Worm (Caenorhabditis elegans): ENCODE measurements around the gene srh-159.

Gene srh-159

ce11 chrV:17192238-17192637 is 10.1 kb downstream of the srh-159 start, which contains the start of gene srz-47:
TSS of gene srz-47 (minus strand) at chrV:17192338.
- TF ChIP-seq him-1 (tag; optimal IDR thresholded peaks at IDR 0.05) (no peak), dao-5 (tag; optimal IDR thresholded peaks at IDR 0.05) (no peak), W03F9.2 (tag; optimal IDR thresholded peaks at IDR 0.05) (no peak)

- TF ChIP-seq W03F9.2 (tag; optimal IDR thresholded peaks at IDR 0.05) (no peak), dao-5 (tag; optimal IDR thresholded peaks at IDR 0.05) (no peak), him-1 (tag; optimal IDR thresholded peaks at IDR 0.05) (no peak)
Observed at ce11 chrV:17198926-17199325, 16.8 kb downstream of the srh-159 start, which contains the start of gene srz-96. TSS of gene srz-96 (plus strand) at chrV:17199226.

ce11 chrV:17201847-17202246 is 19.7 kb downstream of the srh-159 start, which contains the start of gene Y68A4A.10:
TSS of gene Y68A4A.10 (plus strand) at chrV:17202147.
- TF ChIP-seq W03F9.2 (tag; optimal IDR thresholded peaks at IDR 0.05) (no peak), him-1 (tag; optimal IDR thresholded peaks at IDR 0.05) (no peak), dao-5 (tag; optimal IDR thresholded peaks at IDR 0.05) (no peak)

ce11 chrV:17206469-17206868 is 24.3 kb downstream of the srh-159 start:
- TF ChIP-seq him-1 (tag; optimal IDR thresholded peaks at IDR 0.05), result no peak
- TF ChIP-seq dao-5 (tag; optimal IDR thresholded peaks at IDR 0.05), result no peak
- no peak for TF ChIP-seq W03F9.2 (tag; optimal IDR thresholded peaks at IDR 0.05)

- TF ChIP-seq dao-5 (tag; optimal IDR thresholded peaks at IDR 0.05), result no peak
- TF ChIP-seq him-1 (tag; optimal IDR thresholded peaks at IDR 0.05), result no peak
- no peak for TF ChIP-seq W03F9.2 (tag; optimal IDR thresholded peaks at IDR 0.05)
Observed at ce11 chrV:17208045-17208444, 25.9 kb downstream of the srh-159 start, which contains the start of gene Y68A4A.13. TSS of gene Y68A4A.13 (minus strand) at chrV:17208145.

- TF ChIP-seq dao-5 (tag; optimal IDR thresholded peaks at IDR 0.05) (no peak), W03F9.2 (tag; optimal IDR thresholded peaks at IDR 0.05) (no peak), him-1 (tag; optimal IDR thresholded peaks at IDR 0.05) (no peak)
Observed at ce11 chrV:17211989-17212731, 30.0 kb downstream of the srh-159 start, which contains the start of gene srh-236. TSS of gene srh-236 (minus strand) at chrV:17212039.

- no peak for TF ChIP-seq him-1 (tag; optimal IDR thresholded peaks at IDR 0.05)
- no peak for TF ChIP-seq dao-5 (tag; optimal IDR thresholded peaks at IDR 0.05)
- no peak for TF ChIP-seq W03F9.2 (tag; optimal IDR thresholded peaks at IDR 0.05)
Observed at ce11 chrV:17212743-17213142, 30.6 kb downstream of the srh-159 start, which contains the start of gene srh-113. TSS of gene srh-113 (plus strand) at chrV:17213043.

ce11 chrV:17215602-17216001 is 33.5 kb downstream of the srh-159 start:
- TF ChIP-seq dao-5 (tag; optimal IDR thresholded peaks at IDR 0.05), result no peak
- no peak for TF ChIP-seq him-1 (tag; optimal IDR thresholded peaks at IDR 0.05)
- no peak for TF ChIP-seq W03F9.2 (tag; optimal IDR thresholded peaks at IDR 0.05)

ce11 chrV:17217690-17218089 is 35.5 kb downstream of the srh-159 start, which contains the start of gene srbc-62:
TSS of gene srbc-62 (plus strand) at chrV:17217990.
- no peak for TF ChIP-seq him-1 (tag; optimal IDR thresholded peaks at IDR 0.05)
- TF ChIP-seq W03F9.2 (tag; optimal IDR thresholded peaks at IDR 0.05), result no peak
- no peak for TF ChIP-seq dao-5 (tag; optimal IDR thresholded peaks at IDR 0.05)

ce11 chrV:17220345-17220744 is 38.2 kb downstream of the srh-159 start, which contains the start of gene srh-109:
TSS of gene srh-109 (minus strand) at chrV:17220445.
- no peak for TF ChIP-seq him-1 (tag; optimal IDR thresholded peaks at IDR 0.05)
- no peak for TF ChIP-seq W03F9.2 (tag; optimal IDR thresholded peaks at IDR 0.05)
- no peak for TF ChIP-seq dao-5 (tag; optimal IDR thresholded peaks at IDR 0.05)

- TF ChIP-seq dao-5 (tag; optimal IDR thresholded peaks at IDR 0.05) (no peak), him-1 (tag; optimal IDR thresholded peaks at IDR 0.05) (no peak), W03F9.2 (tag; optimal IDR thresholded peaks at IDR 0.05) (no peak)
Observed at ce11 chrV:17223305-17223704, 41.2 kb downstream of the srh-159 start, which contains the start of gene srh-252. TSS of gene srh-252 (minus strand) at chrV:17223405.

- TF ChIP-seq him-1 (tag; optimal IDR thresholded peaks at IDR 0.05) (no peak), dao-5 (tag; optimal IDR thresholded peaks at IDR 0.05) (no peak), W03F9.2 (tag; optimal IDR thresholded peaks at IDR 0.05) (no peak)
Observed at ce11 chrV:17225389-17225788, 43.2 kb downstream of the srh-159 start, which contains the start of gene scl-25. TSS of gene scl-25 (plus strand) at chrV:17225689.

- TF ChIP-seq him-1 (tag; optimal IDR thresholded peaks at IDR 0.05), result no peak
- TF ChIP-seq dao-5 (tag; optimal IDR thresholded peaks at IDR 0.05), result no peak
- TF ChIP-seq W03F9.2 (tag; optimal IDR thresholded peaks at IDR 0.05), result no peak
Observed at ce11 chrV:17226119-17226518, 44.0 kb downstream of the srh-159 start, which contains the start of gene srh-112. TSS of gene srh-112 (minus strand) at chrV:17226219.

- TF ChIP-seq dao-5 (tag; optimal IDR thresholded peaks at IDR 0.05), result no peak
- TF ChIP-seq W03F9.2 (tag; optimal IDR thresholded peaks at IDR 0.05), result no peak
- TF ChIP-seq him-1 (tag; optimal IDR thresholded peaks at IDR 0.05), result no peak
Observed at ce11 chrV:17232403-17232802, 50.3 kb downstream of the srh-159 start.

Measured in whole organism, L4/young adult.